Worm (Caenorhabditis elegans) whole organism, late embryonic: Measurements from ENCODE around the gene F10C2.7.

Source experiments
- C38D4.7 ChIP-seq: fragments of 200-800 bp; sonication (Bioruptor generic); optimal IDR thresholded peaks from 2 replicates; lab custom pipeline; 2018; ENCODE audit warnings: mild to moderate bottlenecking, missing genetic modification characterization, moderate library complexity, missing compliant biosample characterization
- F13H6.1 ChIP-seq: sonication (generic microtip); optimal IDR thresholded peaks from 2 replicates; lab custom pipeline; 2016; ENCODE audit warnings: missing genetic modification characterization, missing compliant biosample characterization
- K02D7.2 ChIP-seq: sonication (generic microtip); optimal IDR thresholded peaks from 2 replicates; lab custom pipeline; 2017; ENCODE audit warnings: mild to moderate bottlenecking, missing genetic modification characterization, missing compliant biosample characterization
- K09A11.1 ChIP-seq: sonication (generic microtip); optimal IDR thresholded peaks from 2 replicates; lab custom pipeline; 2017; ENCODE audit warnings: antibody characterized with exemption, mild to moderate bottlenecking, missing genetic modification characterization, missing compliant biosample characterization; ENCODE audit not compliant: insufficient read depth
- T23F11.4 ChIP-seq: fragments of 200-800 bp; sonication (Bioruptor generic); optimal IDR thresholded peaks from 2 replicates; lab custom pipeline; 2018; ENCODE audit warnings: mild to moderate bottlenecking, missing genetic modification characterization, missing compliant biosample characterization
- Y22D7AL.16 ChIP-seq: sonication (generic microtip); optimal IDR thresholded peaks from 2 replicates; lab custom pipeline; 2016; ENCODE audit warnings: missing genetic modification characterization, missing compliant biosample characterization
- ama-1 ChIP-seq: fragments of 150-350 bp; optimal IDR thresholded peaks from 2 replicates; lab custom pipeline; 2014
- ceh-14 ChIP-seq: sonication (generic microtip); optimal IDR thresholded peaks from 2 replicates; lab custom pipeline; 2016; ENCODE audit warnings: missing genotype, missing genetic modification characterization, missing compliant biosample characterization
- ceh-18 ChIP-seq: sonication (generic microtip); optimal IDR thresholded peaks from 2 replicates; lab custom pipeline; 2016; ENCODE audit warnings: missing genetic modification characterization, missing compliant biosample characterization
- ceh-19 ChIP-seq: fragments of 200-800 bp; sonication (Bioruptor generic); optimal IDR thresholded peaks from 2 replicates; lab custom pipeline; 2018; ENCODE audit warnings: mild to moderate bottlenecking, missing genetic modification characterization, missing compliant biosample characterization
- ceh-22 ChIP-seq: sonication (generic microtip); optimal IDR thresholded peaks from 2 replicates; lab custom pipeline; 2017; ENCODE audit warnings: missing biosample characterization, missing genetic modification characterization
- ceh-30 ChIP-seq: fragments of 150-350 bp; optimal IDR thresholded peaks from 2 replicates; lab custom pipeline; 2014; ENCODE audit warnings: missing biosample characterization, missing genetic modification characterization
- ceh-31 ChIP-seq: sonication (generic microtip); optimal IDR thresholded peaks from 2 replicates; lab custom pipeline; 2016; ENCODE audit warnings: missing genetic modification characterization, missing compliant biosample characterization
- ceh-48 ChIP-seq: sonication (generic microtip); optimal IDR thresholded peaks from 2 replicates; lab custom pipeline; 2016; ENCODE audit warnings: missing genetic modification characterization, inconsistent platforms, missing compliant biosample characterization
- ceh-6 ChIP-seq: fragments of 200-800 bp; sonication (Bioruptor generic); optimal IDR thresholded peaks from 2 replicates; lab custom pipeline; 2018; ENCODE audit warnings: mild to moderate bottlenecking, missing genetic modification characterization, missing compliant biosample characterization
- che-1 ChIP-seq: sonication (generic microtip); optimal IDR thresholded peaks from 2 replicates; lab custom pipeline; 2016; ENCODE audit warnings: mild to moderate bottlenecking, missing genetic modification characterization, missing compliant biosample characterization
- elt-2 ChIP-seq: sonication (generic microtip); optimal IDR thresholded peaks from 2 replicates; lab custom pipeline; 2016; ENCODE audit warnings: missing genetic modification reagents, missing genetic modification characterization, missing compliant biosample characterization
- ets-4 ChIP-seq: sonication (generic microtip); optimal IDR thresholded peaks from 2 replicates; lab custom pipeline; 2016; ENCODE audit warnings: missing genetic modification characterization, missing compliant biosample characterization
- eyg-1 ChIP-seq: sonication (generic microtip); optimal IDR thresholded peaks from 2 replicates; lab custom pipeline; 2016; ENCODE audit warnings: missing genotype, missing genetic modification characterization, missing compliant biosample characterization
- fax-1 ChIP-seq: sonication (generic microtip); optimal IDR thresholded peaks from 2 replicates; lab custom pipeline; 2016; ENCODE audit warnings: missing genotype, missing genetic modification characterization, missing compliant biosample characterization
- fkh-6 ChIP-seq: sonication (generic microtip); optimal IDR thresholded peaks from 2 replicates; lab custom pipeline; 2016; ENCODE audit warnings: missing genetic modification characterization, missing compliant biosample characterization
- gmeb-2 ChIP-seq: sonication (generic microtip); optimal IDR thresholded peaks from 2 replicates; lab custom pipeline; 2016; ENCODE audit warnings: missing genetic modification characterization, inconsistent platforms, missing compliant biosample characterization
- hlh-13 ChIP-seq: fragments of 200-800 bp; sonication (Bioruptor generic); optimal IDR thresholded peaks from 2 replicates; lab custom pipeline; 2018; ENCODE audit warnings: mild to moderate bottlenecking, missing genetic modification characterization, missing compliant biosample characterization
- hlh-15 ChIP-seq: sonication (generic microtip); optimal IDR thresholded peaks from 2 replicates; lab custom pipeline; 2016; ENCODE audit warnings: missing genetic modification characterization, missing compliant biosample characterization
- hlh-30 ChIP-seq: sonication (generic microtip); optimal IDR thresholded peaks from 2 replicates; lab custom pipeline; 2017; ENCODE audit warnings: antibody characterized with exemption, missing genetic modification characterization, missing compliant biosample characterization; ENCODE audit not compliant: insufficient read depth
- hlh-8 ChIP-seq: sonication (generic microtip); optimal IDR thresholded peaks from 2 replicates; lab custom pipeline; 2016; ENCODE audit warnings: missing genotype, missing genetic modification characterization, missing compliant biosample characterization
- lin-11 ChIP-seq: fragments of 200-800 bp; sonication (Bioruptor generic); optimal IDR thresholded peaks from 2 replicates; lab custom pipeline; 2018; ENCODE audit warnings: mild to moderate bottlenecking, missing genetic modification characterization, missing compliant biosample characterization
- mec-3 ChIP-seq: sonication (generic microtip); optimal IDR thresholded peaks from 2 replicates; lab custom pipeline; 2016; ENCODE audit warnings: borderline replicate concordance, missing genetic modification characterization, missing compliant biosample characterization
- nfya-1 ChIP-seq: sonication (generic microtip); optimal IDR thresholded peaks from 2 replicates; lab custom pipeline; 2017; ENCODE audit warnings: missing genetic modification characterization, mild to moderate bottlenecking, missing compliant biosample characterization, antibody characterized with exemption, moderate library complexity
- nhr-11 ChIP-seq: fragments of 150-350 bp; optimal IDR thresholded peaks from 2 replicates; lab custom pipeline; 2014; ENCODE audit warnings: missing biosample characterization, missing genetic modification characterization
- npax-4 ChIP-seq: sonication (generic microtip); optimal IDR thresholded peaks from 2 replicates; lab custom pipeline; 2016; ENCODE audit warnings: missing genetic modification characterization, missing compliant biosample characterization
- pag-3 ChIP-seq: sonication (generic microtip); optimal IDR thresholded peaks from 2 replicates; lab custom pipeline; 2016; ENCODE audit warnings: missing compliant biosample characterization, missing genetic modification characterization, borderline replicate concordance
- pat-9 ChIP-seq: fragments of 200-800 bp; sonication (Bioruptor generic); optimal IDR thresholded peaks from 2 replicates; lab custom pipeline; 2018; ENCODE audit warnings: mild to moderate bottlenecking, missing genetic modification characterization, moderate library complexity, missing compliant biosample characterization
- pha-2 ChIP-seq: sonication (generic microtip); optimal IDR thresholded peaks from 2 replicates; lab custom pipeline; 2017; ENCODE audit warnings: mild to moderate bottlenecking, missing genetic modification characterization, missing compliant biosample characterization
- pqm-1 ChIP-seq: sonication (generic microtip); optimal IDR thresholded peaks from 2 replicates; lab custom pipeline; 2016; ENCODE audit warnings: missing genetic modification characterization, missing compliant biosample characterization
- sdc-2 ChIP-seq: sonication (generic microtip); optimal IDR thresholded peaks from 2 replicates; lab custom pipeline; 2016; ENCODE audit warnings: missing genotype, missing genetic modification characterization, missing compliant biosample characterization
- sox-2 ChIP-seq: fragments of 200-800 bp; sonication (Bioruptor generic); IDR thresholded peaks from 2 replicates; pipeline ENCODE4 v1.3.6; 2022; ENCODE audit warnings: missing genetic modification reagents, missing genetic modification characterization, missing compliant biosample characterization
- sox-4 ChIP-seq: sonication (generic microtip); optimal IDR thresholded peaks from 2 replicates; lab custom pipeline; 2017; ENCODE audit warnings: mild to moderate bottlenecking, missing genetic modification characterization, inconsistent platforms, missing compliant biosample characterization
- syd-9 ChIP-seq: sonication (generic microtip); optimal IDR thresholded peaks from 2 replicates; lab custom pipeline; 2016; ENCODE audit warnings: mild to moderate bottlenecking, missing genetic modification characterization, moderate library complexity, missing compliant biosample characterization
- tbx-2 ChIP-seq: sonication (generic microtip); optimal IDR thresholded peaks from 2 replicates; lab custom pipeline; 2016; ENCODE audit warnings: missing genetic modification characterization, missing compliant biosample characterization
- tbx-7 ChIP-seq: sonication (generic microtip); optimal IDR thresholded peaks from 2 replicates; lab custom pipeline; 2016; ENCODE audit warnings: missing genotype, missing genetic modification characterization, missing compliant biosample characterization
- unc-3 ChIP-seq, 2 experiments: fragments of 200-800 bp in 1 of 2; sonication (Bioruptor generic) in 1 of 2; sonication (generic microtip) in 1 of 2; conservative IDR thresholded peaks in 1 of 2; optimal IDR thresholded peaks in 1 of 2; 2 replicates each; pipeline versions ENCODE4 v1.3.6 to Lab custom; 2016 to 2022; ENCODE audit warnings: missing compliant biosample characterization in 2 of 2, missing genetic modification characterization in 2 of 2, missing genetic modification reagents in 1 of 2
- unc-42 ChIP-seq: sonication (generic microtip); optimal IDR thresholded peaks from 2 replicates; lab custom pipeline; 2016; ENCODE audit warnings: missing genotype, missing genetic modification characterization, missing compliant biosample characterization
- unc-55 ChIP-seq: sonication (generic microtip); optimal IDR thresholded peaks from 2 replicates; lab custom pipeline; 2017; ENCODE audit warnings: missing biosample characterization, missing genetic modification reagents, missing genetic modification characterization
- unc-86 ChIP-seq: sonication (generic microtip); optimal IDR thresholded peaks from 2 replicates; lab custom pipeline; 2016; ENCODE audit warnings: missing genetic modification characterization, missing compliant biosample characterization
- ztf-16 ChIP-seq: sonication (generic microtip); optimal IDR thresholded peaks from 2 replicates; lab custom pipeline; 2017; ENCODE audit warnings: missing genetic modification characterization, missing compliant biosample characterization

The F10C2.7 gene

ce11 chrV:12024273-12024672, 29.4 kb upstream of the F10C2.7 start (continued):
- peak; percentile 18 for TF ChIP-seq ceh-48 (tag; lab: Kevin White, UChicago)
- TF ChIP-seq sox-2 (GFP tag; lab: Robert Waterston, UW) = no peak
- no peak for TF ChIP-seq pag-3 (tag; lab: Kevin White, UChicago)
- TF ChIP-seq ceh-19 (GFP tag; lab: Kevin White, UChicago) = no peak
- TF ChIP-seq unc-55 (GFP tag; lab: Kevin White, UChicago) = no peak
- TF ChIP-seq sox-4 = no peak
- TF ChIP-seq ceh-30 = no peak
- no peak for TF ChIP-seq gmeb-2 (tag; lab: Kevin White, UChicago)
- no peak for TF ChIP-seq hlh-30
- TF ChIP-seq ama-1 (lab: Kevin White, UChicago) = no peak
- no peak for TF ChIP-seq npax-4
- TF ChIP-seq tbx-2 (tag; lab: Kevin White, UChicago) = peak; percentile 49
- TF ChIP-seq sdc-2 = peak; percentile 8
- peak; percentile 12 for TF ChIP-seq fax-1
- no peak for TF ChIP-seq lin-11 (tag; lab: Kevin White, UChicago)

DNA sequence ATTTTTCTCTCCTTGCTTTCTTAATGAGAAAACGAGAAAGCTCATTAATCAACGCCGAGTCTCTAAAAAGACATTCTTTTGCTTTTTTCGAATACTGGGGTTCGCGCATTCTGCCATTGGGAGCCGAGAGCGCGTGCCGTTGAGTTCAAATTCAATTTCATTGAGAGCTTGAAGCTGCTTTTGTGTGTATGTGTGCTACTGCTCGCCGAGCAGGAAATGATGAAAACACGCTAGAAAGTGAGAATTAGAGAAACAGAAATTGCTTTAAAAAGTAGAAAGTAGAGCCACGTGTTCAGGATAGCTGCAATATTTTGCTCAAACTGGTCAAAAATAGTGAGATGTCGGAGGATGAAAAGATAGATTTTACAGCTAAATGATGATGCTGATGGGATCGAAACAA, 28.0 kb upstream of the F10C2.7 start:
- TF ChIP-seq pqm-1 (tag; lab: Kevin White, UChicago) (no peak), syd-9 (tag; lab: Kevin White, UChicago) (no peak), unc-42 (tag; lab: Kevin White, UChicago) (peak; percentile 97), ceh-14 (tag; lab: Kevin White, UChicago) (peak; percentile 9), ceh-31 (tag; lab: Kevin White, UChicago) (peak; percentile 45)

- no peak for TF ChIP-seq T23F11.4 (GFP tag; lab: Kevin White, UChicago)
- no peak for TF ChIP-seq hlh-30
- TF ChIP-seq sdc-2 = no peak
- peak; percentile 53 for TF ChIP-seq tbx-2 (tag; lab: Kevin White, UChicago)
- peak; percentile 17 for TF ChIP-seq syd-9 (tag; lab: Kevin White, UChicago)
- no peak for TF ChIP-seq nhr-11 (tag; lab: Kevin White, UChicago)
- no peak for TF ChIP-seq fkh-6
- no peak for TF ChIP-seq eyg-1 (tag; lab: Kevin White, UChicago)
- no peak for TF ChIP-seq fax-1
- TF ChIP-seq hlh-13 (GFP tag; lab: Kevin White, UChicago) = no peak
- no peak for TF ChIP-seq sox-2 (GFP tag; lab: Robert Waterston, UW)
- no peak for TF ChIP-seq hlh-15 (tag; lab: Kevin White, UChicago)
- no peak for TF ChIP-seq K09A11.1 (tag; lab: Kevin White, UChicago)
- TF ChIP-seq tbx-7 (tag; lab: Kevin White, UChicago) = no peak
- peak; percentile 48 for TF ChIP-seq nfya-1
- TF ChIP-seq ceh-14 (tag; lab: Kevin White, UChicago) = peak; percentile 62
- no peak for TF ChIP-seq pqm-1 (tag; lab: Kevin White, UChicago)
- TF ChIP-seq gmeb-2 (tag; lab: Kevin White, UChicago) = no peak
- TF ChIP-seq unc-3 (GFP tag; conservative IDR thresholded peaks at IDR 0.05; lab: Robert Waterston, UW) = no peak
- peak; percentile 32 for TF ChIP-seq unc-3 (tag; optimal IDR thresholded peaks at IDR 0.05; lab: Kevin White, UChicago)
- TF ChIP-seq ztf-16 = no peak
- TF ChIP-seq unc-86 (tag; lab: Kevin White, UChicago) = no peak
- no peak for TF ChIP-seq ceh-30
- peak; percentile 89 for TF ChIP-seq ceh-18
- TF ChIP-seq hlh-8 (tag; lab: Kevin White, UChicago) = peak; percentile 50
- TF ChIP-seq pat-9 = no peak
- TF ChIP-seq Y22D7AL.16 = no peak
- no peak for TF ChIP-seq che-1 (tag; lab: Kevin White, UChicago)
- TF ChIP-seq pha-2 (tag; lab: Kevin White, UChicago) = no peak
- peak; percentile 76 for TF ChIP-seq ceh-31 (tag; lab: Kevin White, UChicago)
- no peak for TF ChIP-seq ama-1 (lab: Kevin White, UChicago)
- TF ChIP-seq ets-4 (tag; lab: Kevin White, UChicago) = no peak
- TF ChIP-seq npax-4 = no peak
- TF ChIP-seq F13H6.1 (tag; lab: Kevin White, UChicago) = peak; percentile 6
- TF ChIP-seq elt-2 (tag; lab: Kevin White, UChicago) = no peak
- TF ChIP-seq C38D4.7 = no peak
- TF ChIP-seq ceh-22 (tag; lab: Kevin White, UChicago) = no peak
- no peak for TF ChIP-seq K02D7.2 (tag; lab: Kevin White, UChicago)
- TF ChIP-seq sox-4 = peak; percentile 37
- TF ChIP-seq mec-3 = no peak
- TF ChIP-seq ceh-48 (tag; lab: Kevin White, UChicago) = no peak
- no peak for TF ChIP-seq ceh-6 (GFP tag; lab: Kevin White, UChicago)
Observed at ce11 chrV:12026878-12027477, 26.7 kb upstream of the F10C2.7 start.
